Worm (Caenorhabditis elegans): Measurements from ENCODE around the gene srg-40.

- TF ChIP-seq blmp-1 (tag; optimal IDR thresholded peaks at IDR 0.05) (no peak), ceh-43 (GFP tag; optimal IDR thresholded peaks at IDR 0.05) (no peak)
These were observed 19.7 kb downstream of the srg-40 start, which contains the start of gene C06H2.7 for ce11 chrV:11144694-11145093.
